Worm (Caenorhabditis elegans): Measurements from ENCODE around the gene nhr-150.

- TF ChIP-seq skn-1 (tag; optimal IDR thresholded peaks at IDR 0.05) (no peak), unc-62 (GFP tag; optimal IDR thresholded peaks at IDR 0.05 in 1 of 2) (no peak), unc-62 (tag; optimal IDR thresholded peaks at IDR 0.05) (no peak), F49E8.2 (tag; optimal IDR thresholded peaks at IDR 0.05; ENCODE audit: borderline replicate concordance) (no peak), zip-11 (GFP tag; IDR thresholded peaks at IDR 0.05) (no peak), ces-1 (GFP tag; optimal IDR thresholded peaks at IDR 0.05) (no peak), ama-1 (optimal IDR thresholded peaks at IDR 0.05) (no peak), hmg-1.1 (GFP tag; IDR thresholded peaks at IDR 0.05) (no peak), nhr-11 (tag; optimal IDR thresholded peaks at IDR 0.05) (no peak), spr-3 (GFP tag; optimal IDR thresholded peaks at IDR 0.05) (no peak), aha-1 (tag) (peak; percentile 83), lsy-2 (tag; optimal IDR thresholded peaks at IDR 0.05) (no peak), Y5F2A.4 (GFP tag; optimal IDR thresholded peaks at IDR 0.05) (no peak), ztf-11 (tag; optimal IDR thresholded peaks at IDR 0.05) (no peak)
Measured at ce11 chrV:15459088-15459487, 22.2 kb downstream of the nhr-150 start, which contains the start of gene str-71.

Measured in whole organism, L4 larva.